Worm (Caenorhabditis elegans) whole organism, L1 larva: Measurements from ENCODE around the gene T08D10.4.

Experiments
- C16A3.4 ChIP-seq: fragments of 150-350 bp; optimal IDR thresholded peaks from 2 replicates; lab custom pipeline; 2014; ENCODE audit warnings: missing biosample characterization, missing genetic modification characterization
- C34B4.2 ChIP-seq: sonication (generic microtip); optimal IDR thresholded peaks from 2 replicates; lab custom pipeline; 2017; ENCODE audit warnings: mild to moderate bottlenecking, missing genetic modification characterization, missing compliant biosample characterization
- aha-1 ChIP-seq: fragments of 150-350 bp; optimal IDR thresholded peaks from 2 replicates; lab custom pipeline; 2014; ENCODE audit warnings: missing biosample characterization, missing genetic modification characterization
- blmp-1 ChIP-seq: fragments of 150-350 bp; optimal IDR thresholded peaks from 2 replicates; lab custom pipeline; 2014; ENCODE audit warnings: missing biosample characterization, missing genetic modification characterization
- ceh-63 ChIP-seq: fragments of 200-800 bp; sonication (Bioruptor generic); optimal IDR thresholded peaks from 2 replicates; lab custom pipeline; 2018; ENCODE audit warnings: mild to moderate bottlenecking, missing genetic modification characterization, missing compliant biosample characterization
- ceh-8 ChIP-seq: fragments of 200-800 bp; sonication (Bioruptor generic); optimal IDR thresholded peaks from 2 replicates; lab custom pipeline; 2018; ENCODE audit warnings: mild to moderate bottlenecking, missing genetic modification characterization, moderate library complexity, missing compliant biosample characterization
- ceh-82 ChIP-seq, 3 experiments: fragments of 150-350 bp in 1 of 3; sonication (generic microtip) in 2 of 3; optimal IDR thresholded peaks; 2 replicates each; lab custom pipeline; 2014 to 2017; ENCODE audit warnings: missing biosample characterization in 3 of 3, missing genetic modification characterization in 3 of 3
- ceh-88 ChIP-seq: fragments of 200-800 bp; sonication (Bioruptor generic); IDR thresholded peaks from 2 replicates; pipeline ENCODE4 v1.3.6; 2022; ENCODE audit warnings: missing genetic modification characterization, missing compliant biosample characterization
- ces-1 ChIP-seq: fragments of 150-350 bp; optimal IDR thresholded peaks from 2 replicates; lab custom pipeline; 2014; ENCODE audit warnings: missing biosample characterization, missing genetic modification reagents, missing genetic modification characterization
- dpl-1 ChIP-seq, 3 experiments: fragments of 150-350 bp in 2 of 3; sonication (generic microtip) in 1 of 3; optimal IDR thresholded peaks; 2 replicates each; lab custom pipeline; 2014 to 2017; ENCODE audit warnings: missing biosample characterization in 3 of 3, missing genetic modification characterization in 3 of 3, missing genetic modification reagents in 3 of 3
- efl-1 ChIP-seq, 4 experiments: fragments of 150-350 bp; optimal IDR thresholded peaks in 3 of 4; peaks in 1 of 4; 1 replicate in 1 of 4; 2 replicates in 3 of 4; lab custom pipeline; 2014; ENCODE audit warnings: missing biosample characterization in 2 of 4, missing genetic modification characterization in 2 of 4, missing genetic modification reagents in 2 of 4
- efl-3 ChIP-seq: fragments of 200-800 bp; sonication (Bioruptor generic); optimal IDR thresholded peaks from 2 replicates; lab custom pipeline; 2018; ENCODE audit warnings: mild to moderate bottlenecking, missing genetic modification characterization, missing compliant biosample characterization
- elt-2 ChIP-seq: sonication (generic microtip); optimal IDR thresholded peaks from 2 replicates; lab custom pipeline; 2016; ENCODE audit warnings: missing genetic modification characterization, mild to moderate bottlenecking, inconsistent platforms, missing compliant biosample characterization, missing genetic modification reagents
- elt-3 ChIP-seq, 6 experiments: fragments of 150-350 bp in 1 of 6; sonication (generic microtip); optimal IDR thresholded peaks; 2 replicates each; lab custom pipeline; 2017 to 2018; ENCODE audit warnings: missing biosample characterization in 6 of 6, missing genetic modification characterization in 6 of 6, inconsistent platforms in 1 of 6
- ets-5 ChIP-seq: fragments of 200-800 bp; sonication (Bioruptor generic); IDR thresholded peaks from 2 replicates; pipeline ENCODE4 v1.3.6; 2022; ENCODE audit warnings: missing genetic modification characterization, missing compliant biosample characterization
- fkh-4 ChIP-seq: sonication (generic microtip); optimal IDR thresholded peaks from 2 replicates; lab custom pipeline; 2016; ENCODE audit warnings: missing compliant biosample characterization, missing genetic modification characterization, borderline replicate concordance
- fkh-8 ChIP-seq: sonication (generic microtip); optimal IDR thresholded peaks from 2 replicates; lab custom pipeline; 2016; ENCODE audit warnings: mild to moderate bottlenecking, missing genetic modification characterization, missing compliant biosample characterization
- fos-1 ChIP-seq: fragments of 150-350 bp; optimal IDR thresholded peaks from 2 replicates; lab custom pipeline; 2014; ENCODE audit warnings: missing biosample characterization, missing genetic modification characterization
- grh-1 ChIP-seq: fragments of 200-800 bp; sonication (Bioruptor generic); IDR thresholded peaks from 2 replicates; pipeline ENCODE4 v1.3.6; 2022; ENCODE audit warnings: missing genetic modification reagents, missing genetic modification characterization, missing compliant biosample characterization
- hlh-4 ChIP-seq: sonication (generic microtip); optimal IDR thresholded peaks from 2 replicates; lab custom pipeline; 2016; ENCODE audit warnings: mild to moderate bottlenecking, missing genetic modification characterization, missing compliant biosample characterization
- hpl-2 ChIP-seq: fragments of 150-350 bp; optimal IDR thresholded peaks from 2 replicates; lab custom pipeline; 2014; ENCODE audit warnings: missing biosample characterization, missing genetic modification reagents, missing genetic modification characterization
- jun-1 ChIP-seq: fragments of 150-350 bp; optimal IDR thresholded peaks from 2 replicates; lab custom pipeline; 2014; ENCODE audit warnings: missing biosample characterization, missing genetic modification reagents, missing genetic modification characterization
- lin-13 ChIP-seq: fragments of 150-350 bp; optimal IDR thresholded peaks from 2 replicates; lab custom pipeline; 2014; ENCODE audit warnings: missing biosample characterization, missing genetic modification reagents, missing genetic modification characterization
- lin-14 ChIP-seq: fragments of 200-800 bp; sonication (Bioruptor generic); optimal IDR thresholded peaks from 2 replicates; lab custom pipeline; 2018; ENCODE audit warnings: mild to moderate bottlenecking, missing genetic modification characterization, moderate library complexity, missing compliant biosample characterization
- lin-39 ChIP-seq: fragments of 150-350 bp; optimal IDR thresholded peaks from 2 replicates; lab custom pipeline; 2014; ENCODE audit warnings: missing biosample characterization, missing genetic modification reagents, missing genetic modification characterization
- lir-3 ChIP-seq: sonication (generic microtip); optimal IDR thresholded peaks from 2 replicates; lab custom pipeline; 2016; ENCODE audit warnings: mild to moderate bottlenecking, missing genetic modification characterization, moderate library complexity, missing compliant biosample characterization; ENCODE audit not compliant: poor library complexity
- lsy-2 ChIP-seq, 2 experiments: fragments of 150-350 bp; optimal IDR thresholded peaks; 2 replicates each; lab custom pipeline; 2014; ENCODE audit warnings: missing biosample characterization in 2 of 2, missing genetic modification characterization in 2 of 2
- mab-9 ChIP-seq: fragments of 200-800 bp; sonication (Bioruptor generic); IDR thresholded peaks from 2 replicates; pipeline ENCODE4 v1.3.6; 2022; ENCODE audit warnings: missing genetic modification reagents, missing genetic modification characterization, missing compliant biosample characterization
- mdl-1 ChIP-seq, 2 experiments: fragments of 150-350 bp; optimal IDR thresholded peaks; 2 replicates each; lab custom pipeline; 2014 to 2017; ENCODE audit warnings: missing biosample characterization in 2 of 2, missing genetic modification characterization in 2 of 2, inconsistent platforms in 1 of 2
- nhr-12 ChIP-seq: sonication (generic microtip); optimal IDR thresholded peaks from 2 replicates; lab custom pipeline; 2017; ENCODE audit warnings: missing biosample characterization, missing genetic modification characterization
- nhr-20 ChIP-seq: sonication (generic microtip); optimal IDR thresholded peaks from 2 replicates; lab custom pipeline; 2016; ENCODE audit warnings: mild to moderate bottlenecking, missing genetic modification characterization, missing compliant biosample characterization
- nhr-28 ChIP-seq: fragments of 150-350 bp; optimal IDR thresholded peaks from 2 replicates; lab custom pipeline; 2014; ENCODE audit warnings: missing biosample characterization, missing genetic modification characterization
- nhr-71 ChIP-seq: sonication (generic microtip); optimal IDR thresholded peaks from 2 replicates; lab custom pipeline; 2016; ENCODE audit warnings: mild to moderate bottlenecking, missing genetic modification characterization, moderate library complexity, missing compliant biosample characterization
- nhr-76 ChIP-seq: sonication (generic microtip); optimal IDR thresholded peaks from 2 replicates; lab custom pipeline; 2017; ENCODE audit warnings: missing biosample characterization, missing genetic modification characterization
- nhr-77 ChIP-seq: fragments of 150-350 bp; optimal IDR thresholded peaks from 2 replicates; lab custom pipeline; 2014; ENCODE audit warnings: missing biosample characterization, missing genetic modification characterization
- nhr-85 ChIP-seq: sonication (generic microtip); peaks from one replicate; lab custom pipeline; 2016; ENCODE audit warnings: missing genetic modification characterization, inconsistent platforms, missing compliant biosample characterization
- nhr-90 ChIP-seq: sonication (generic microtip); optimal IDR thresholded peaks from 2 replicates; lab custom pipeline; 2016; ENCODE audit warnings: mild to moderate bottlenecking, missing genetic modification characterization, missing compliant biosample characterization; ENCODE audit not compliant: poor library complexity
- pag-3 ChIP-seq: sonication (generic microtip); optimal IDR thresholded peaks from 2 replicates; lab custom pipeline; 2017; ENCODE audit warnings: missing genetic modification characterization, mild to moderate bottlenecking, missing compliant biosample characterization, antibody characterized with exemption, borderline replicate concordance; ENCODE audit not compliant: insufficient read depth
- pax-3 ChIP-seq: fragments of 200-800 bp; sonication (Bioruptor generic); optimal IDR thresholded peaks from 2 replicates; lab custom pipeline; 2018; ENCODE audit warnings: mild to moderate bottlenecking, missing genetic modification characterization, moderate library complexity, missing compliant biosample characterization
- rnt-1 ChIP-seq: sonication (generic microtip); optimal IDR thresholded peaks from 2 replicates; lab custom pipeline; 2016; ENCODE audit warnings: mild to moderate bottlenecking, missing genetic modification characterization, moderate library complexity, missing compliant biosample characterization
- snu-23 ChIP-seq: sonication (generic microtip); optimal IDR thresholded peaks from 2 replicates; lab custom pipeline; 2016; ENCODE audit warnings: missing genetic modification characterization, missing compliant biosample characterization
- sptf-1 ChIP-seq: fragments of 150-350 bp; optimal IDR thresholded peaks from 2 replicates; lab custom pipeline; 2014; ENCODE audit warnings: missing biosample characterization, missing genetic modification characterization
- sup-37 ChIP-seq: fragments of 200-800 bp; sonication (Bioruptor generic); optimal IDR thresholded peaks from 2 replicates; lab custom pipeline; 2018; ENCODE audit warnings: mild to moderate bottlenecking, missing genetic modification characterization, missing compliant biosample characterization
- swsn-7 ChIP-seq: sonication (generic microtip); optimal IDR thresholded peaks from 2 replicates; lab custom pipeline; 2016; ENCODE audit warnings: missing genetic modification characterization, missing compliant biosample characterization
- unc-30 ChIP-seq: sonication (generic microtip); optimal IDR thresholded peaks from 2 replicates; lab custom pipeline; 2017; ENCODE audit warnings: missing biosample characterization, missing genetic modification characterization
- vab-15 ChIP-seq: sonication (generic microtip); optimal IDR thresholded peaks from 2 replicates; lab custom pipeline; 2017; ENCODE audit warnings: missing genotype, mild to moderate bottlenecking, missing genetic modification characterization, missing compliant biosample characterization
- xbp-1 ChIP-seq: sonication (generic microtip); optimal IDR thresholded peaks from 2 replicates; lab custom pipeline; 2016; ENCODE audit warnings: missing genetic modification characterization, missing compliant biosample characterization
- zag-1 ChIP-seq: fragments of 150-350 bp; optimal IDR thresholded peaks from 2 replicates; lab custom pipeline; 2014; ENCODE audit warnings: missing biosample characterization, missing genetic modification characterization

Gene T08D10.4

ce11 chrX:11938826-11939225 lies 14.3 kb downstream of the T08D10.4 start, which contains the start of gene F55G7.5:
TSS of gene F55G7.5 (minus strand) at chrX:11938926.
- TF ChIP-seq vab-15 (tag; lab: Kevin White, UChicago): no peak
- no peak for TF ChIP-seq ceh-82 (tag; optimal IDR thresholded peaks at IDR 0.05; lab: Kevin White, UChicago)
- no peak for TF ChIP-seq nhr-90 (tag; lab: Kevin White, UChicago)
- TF ChIP-seq rnt-1 (tag; lab: Kevin White, UChicago): no peak
- TF ChIP-seq nhr-28: no peak
- TF ChIP-seq nhr-20 (tag; lab: Kevin White, UChicago): no peak
- no peak for TF ChIP-seq pag-3 (tag; lab: Kevin White, UChicago)
- TF ChIP-seq C34B4.2 (tag; lab: Kevin White, UChicago): no peak
- TF ChIP-seq mab-9 (GFP tag; lab: Robert Waterston, UW): no peak
- no peak for TF ChIP-seq nhr-77 (tag; lab: Kevin White, UChicago)
- no peak for TF ChIP-seq lir-3 (tag; lab: Kevin White, UChicago)
- no peak for TF ChIP-seq mdl-1 (tag; optimal IDR thresholded peaks at IDR 0.05; lab: Kevin White, UChicago)
- no peak for TF ChIP-seq lin-13 (GFP tag; lab: Kevin White, UChicago)
- TF ChIP-seq elt-2 (tag; lab: Kevin White, UChicago): no peak
- no peak for TF ChIP-seq ces-1 (GFP tag; lab: Kevin White, UChicago)
- TF ChIP-seq fkh-4 (tag; lab: Kevin White, UChicago): no peak

DNA sequence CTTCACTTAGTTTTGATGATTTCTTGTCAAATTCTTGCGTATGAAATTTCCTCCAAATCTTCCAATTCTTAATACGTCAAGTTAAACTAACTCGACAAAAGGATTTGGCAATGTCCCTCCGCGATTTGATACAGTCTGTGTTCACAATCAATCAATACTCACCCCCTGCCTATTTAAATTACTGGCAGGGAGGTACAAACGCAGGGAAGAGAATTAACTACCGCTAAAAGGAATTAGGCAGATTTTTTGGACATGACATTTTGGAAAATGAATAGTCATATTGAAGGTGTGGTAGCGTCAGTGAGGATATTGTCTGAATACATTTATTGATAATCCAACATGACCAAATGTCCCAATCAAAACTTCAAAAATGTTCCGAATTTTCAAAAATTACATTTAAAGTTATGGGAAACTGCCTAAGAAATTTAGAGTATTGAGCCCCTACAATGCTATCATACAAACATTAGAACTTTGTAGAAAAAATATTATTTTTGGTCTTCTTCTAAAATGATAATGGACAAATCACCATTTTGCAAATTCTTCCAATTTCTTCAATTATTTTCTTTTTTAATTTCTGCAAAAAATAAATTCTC lies 15.7 kb downstream of the T08D10.4 start:
- peak; percentile 51 to 66 (median 58) for TF ChIP-seq dpl-1 (GFP tag; optimal IDR thresholded peaks at IDR 0.05; lab: Kevin White, UChicago)
- peak; percentile 55 for TF ChIP-seq blmp-1 (tag; lab: Kevin White, UChicago)
- peak; percentile 96 for TF ChIP-seq grh-1 (GFP tag; lab: Robert Waterston, UW)
- TF ChIP-seq nhr-76 (tag; lab: Kevin White, UChicago): peak; percentile 92
- peak; percentile 96 for TF ChIP-seq ceh-63 (GFP tag; lab: Kevin White, UChicago)
- peak; percentile 92 for TF ChIP-seq pax-3
- TF ChIP-seq xbp-1: peak; percentile 96
- peak; percentile 73 for TF ChIP-seq unc-30 (tag; lab: Kevin White, UChicago)
- peak; percentile 73 for TF ChIP-seq ces-1 (GFP tag; lab: Kevin White, UChicago)
- TF ChIP-seq aha-1 (tag; lab: Kevin White, UChicago): peak; percentile 66
- peak; percentile 92 for TF ChIP-seq efl-3
- TF ChIP-seq efl-1 (optimal IDR thresholded peaks at IDR 0.05; lab: Kevin White, UChicago): peak; percentile 85 to 89
- TF ChIP-seq efl-1 (GFP tag; optimal IDR thresholded peaks at IDR 0.05 in 1 of 2; lab: Kevin White, UChicago): peak; percentile 48 to 97
- peak; percentile 98 for TF ChIP-seq lin-39
- TF ChIP-seq lin-14 (GFP tag; lab: Kevin White, UChicago): peak; percentile 96
- TF ChIP-seq nhr-12 (tag; lab: Kevin White, UChicago): peak; percentile 81
- TF ChIP-seq ceh-8 (GFP tag; lab: Kevin White, UChicago): peak; percentile 99
- TF ChIP-seq fkh-8 (tag; lab: Kevin White, UChicago): peak; percentile 95
- peak; percentile 99 for TF ChIP-seq ceh-82 (tag; optimal IDR thresholded peaks at IDR 0.05; lab: Kevin White, UChicago)
- peak; percentile 94 for TF ChIP-seq lsy-2 (tag; optimal IDR thresholded peaks at IDR 0.05; lab: Kevin White, UChicago)
- peak; percentile 87 for TF ChIP-seq hlh-4
- TF ChIP-seq fos-1: peak; percentile 99
- TF ChIP-seq rnt-1 (tag; lab: Kevin White, UChicago): peak; percentile 99
- TF ChIP-seq nhr-71 (tag; lab: Kevin White, UChicago): peak; percentile 98
- peak in 5 of 6 experiments; percentile 92 to 99 (median 97) for TF ChIP-seq elt-3 (tag; optimal IDR thresholded peaks at IDR 0.05; lab: Kevin White, UChicago)
- TF ChIP-seq jun-1: peak; percentile 100
- peak in 1 of 2 experiments; percentile 93 for TF ChIP-seq mdl-1 (tag; optimal IDR thresholded peaks at IDR 0.05; lab: Kevin White, UChicago)
- TF ChIP-seq sptf-1: no peak
- TF ChIP-seq nhr-85 (tag; lab: Kevin White, UChicago): peak; percentile 97
- TF ChIP-seq hpl-2 (GFP tag; lab: Kevin White, UChicago): peak; percentile 100
- peak; percentile 79 for TF ChIP-seq zag-1 (tag; lab: Kevin White, UChicago)
- no peak for TF ChIP-seq pag-3 (tag; lab: Kevin White, UChicago)
- TF ChIP-seq swsn-7: peak; percentile 98
- TF ChIP-seq snu-23 (GFP tag; lab: Kevin White, UChicago): peak; percentile 100
- TF ChIP-seq sup-37 (GFP tag; lab: Kevin White, UChicago): peak; percentile 87
- TF ChIP-seq C16A3.4: peak; percentile 99
- TF ChIP-seq ets-5 (GFP tag; lab: Robert Waterston, UW): no peak
- TF ChIP-seq ceh-88: peak; percentile 97
